Worm (Caenorhabditis elegans): ENCODE results near the gene tyr-2.

Gene tyr-2

ce11 chrIII:13729760-13730159, 14.3 kb upstream of the tyr-2 start:
- TF ChIP-seq aha-1 (tag; optimal IDR thresholded peaks at IDR 0.05) (no peak), egl-27 (tag; optimal IDR thresholded peaks at IDR 0.05) (no peak), nhr-77 (tag; optimal IDR thresholded peaks at IDR 0.05) (no peak), dpl-1 (GFP tag; optimal IDR thresholded peaks at IDR 0.05) (no peak), efl-1 (optimal IDR thresholded peaks at IDR 0.05) (no peak), efl-1 (GFP tag; optimal IDR thresholded peaks at IDR 0.05 in 1 of 2) (peak in 1 of 2 experiments; percentile 14), tbx-2 (tag; optimal IDR thresholded peaks at IDR 0.05) (no peak)

- no peak for TF ChIP-seq lin-35 (GFP tag; optimal IDR thresholded peaks at IDR 0.05)
Observed at ce11 chrIII:13731589-13731988, 12.4 kb upstream of the tyr-2 start, which contains the start of gene W06F12.2. TSS of gene W06F12.2 (minus strand) at chrIII:13731689.

- TF ChIP-seq unc-98 (GFP tag; IDR thresholded peaks at IDR 0.05) (no peak), ztf-11 (tag; optimal IDR thresholded peaks at IDR 0.05) (no peak), unc-86 (tag; optimal IDR thresholded peaks at IDR 0.05) (no peak), egl-27 (tag; optimal IDR thresholded peaks at IDR 0.05) (no peak), hlh-4 (tag; optimal IDR thresholded peaks at IDR 0.05) (no peak), efl-3 (GFP tag; optimal IDR thresholded peaks at IDR 0.05) (no peak), mab-9 (GFP tag; IDR thresholded peaks at IDR 0.05) (no peak), nhr-237 (tag; optimal IDR thresholded peaks at IDR 0.05) (no peak), vab-15 (tag; optimal IDR thresholded peaks at IDR 0.05) (no peak)
Observed at ce11 chrIII:13732665-13733064, 11.4 kb upstream of the tyr-2 start.

ce11 chrIII:13733833-13734232, 10.2 kb upstream of the tyr-2 start:
- peak; percentile 77 for TF ChIP-seq elt-2 (tag; optimal IDR thresholded peaks at IDR 0.05)
- no peak for TF ChIP-seq efl-1 (optimal IDR thresholded peaks at IDR 0.05)
- TF ChIP-seq efl-1 (GFP tag; optimal IDR thresholded peaks at IDR 0.05 in 1 of 2): peak in 1 of 2 experiments; percentile 62
- TF ChIP-seq tlp-1 (tag; optimal IDR thresholded peaks at IDR 0.05): no peak
- TF ChIP-seq zag-1 (tag; optimal IDR thresholded peaks at IDR 0.05): no peak
- peak; percentile 74 for TF ChIP-seq pqm-1 (tag; optimal IDR thresholded peaks at IDR 0.05)
- peak in 1 of 2 experiments; percentile 7 for TF ChIP-seq lin-35 (GFP tag; optimal IDR thresholded peaks at IDR 0.05)
- TF ChIP-seq elt-3 (tag; optimal IDR thresholded peaks at IDR 0.05): no peak
- TF ChIP-seq pag-3 (tag; optimal IDR thresholded peaks at IDR 0.05; ENCODE audit: borderline replicate concordance, insufficient read depth): no peak

- no peak for TF ChIP-seq ama-1 (optimal IDR thresholded peaks at IDR 0.05)
- TF ChIP-seq fos-1 (tag; optimal IDR thresholded peaks at IDR 0.05): no peak
- TF ChIP-seq pax-3 (tag; optimal IDR thresholded peaks at IDR 0.05): no peak
Observed at ce11 chrIII:13735008-13735407, 9.0 kb upstream of the tyr-2 start, which contains the start of gene W06F12.3. TSS of gene W06F12.3 (plus strand) at chrIII:13735030.

ce11 chrIII:13741410-13741809, 2.6 kb upstream of the tyr-2 start:
- TF ChIP-seq nhr-11 (tag; optimal IDR thresholded peaks at IDR 0.05) (no peak), elt-3 (tag; optimal IDR thresholded peaks at IDR 0.05) (no peak), swsn-7 (tag; optimal IDR thresholded peaks at IDR 0.05) (no peak), ztf-4 (tag; optimal IDR thresholded peaks at IDR 0.05) (no peak), egl-27 (tag; optimal IDR thresholded peaks at IDR 0.05) (no peak), ets-5 (GFP tag; IDR thresholded peaks at IDR 0.05) (no peak), efl-1 (optimal IDR thresholded peaks at IDR 0.05) (no peak), efl-1 (GFP tag; optimal IDR thresholded peaks at IDR 0.05 in 1 of 2) (no peak), fkh-10 (GFP tag; optimal IDR thresholded peaks at IDR 0.05) (no peak), nhr-84 (tag; optimal IDR thresholded peaks at IDR 0.05) (no peak), zip-4 (GFP tag; optimal IDR thresholded peaks at IDR 0.05) (no peak), unc-86 (tag; optimal IDR thresholded peaks at IDR 0.05) (no peak), C34B4.2 (tag; optimal IDR thresholded peaks at IDR 0.05) (no peak), nhr-19 (GFP tag; conservative IDR thresholded peaks at IDR 0.05) (no peak), ceh-63 (GFP tag; optimal IDR thresholded peaks at IDR 0.05) (no peak), lir-3 (tag; optimal IDR thresholded peaks at IDR 0.05; ENCODE audit: poor library complexity) (no peak), skn-1 (tag; optimal IDR thresholded peaks at IDR 0.05) (no peak), zag-1 (tag; optimal IDR thresholded peaks at IDR 0.05) (no peak), lin-35 (GFP tag; optimal IDR thresholded peaks at IDR 0.05) (no peak), aly-2 (tag; optimal IDR thresholded peaks at IDR 0.05) (no peak), nhr-77 (tag; optimal IDR thresholded peaks at IDR 0.05) (no peak)
